Worm (Caenorhabditis elegans): Measurements from ENCODE around the gene str-256.
A peak's percentile ranks its signal among the peaks of the same experiment; 100 is the strongest.

Gene str-256

DNA sequence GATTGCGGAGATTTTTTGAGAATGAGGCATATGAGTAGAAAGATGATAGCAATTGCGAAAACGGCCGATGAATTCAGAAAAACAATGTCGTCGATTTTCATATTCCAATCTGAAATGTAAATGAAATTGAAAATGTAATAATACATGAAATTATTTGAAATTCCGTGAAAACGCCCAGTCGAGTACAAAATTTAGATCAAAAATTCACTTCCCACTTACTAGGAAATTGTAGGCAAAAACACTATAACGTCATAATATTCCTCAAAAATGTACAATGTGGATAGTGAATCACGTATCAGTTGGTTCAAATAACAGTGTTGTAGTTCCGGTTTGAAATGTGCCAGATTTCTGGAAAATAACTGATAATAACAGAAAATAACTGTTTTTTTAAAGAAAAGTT, at the start of gene str-256:
TSS of gene str-256 (minus strand) at position 101 of the 400 bp plus-strand sequence.
- TF ChIP-seq jun-1 (tag; optimal IDR thresholded peaks at IDR 0.05) (no peak), mdl-1 (tag; optimal IDR thresholded peaks at IDR 0.05) (no peak)

DNA sequence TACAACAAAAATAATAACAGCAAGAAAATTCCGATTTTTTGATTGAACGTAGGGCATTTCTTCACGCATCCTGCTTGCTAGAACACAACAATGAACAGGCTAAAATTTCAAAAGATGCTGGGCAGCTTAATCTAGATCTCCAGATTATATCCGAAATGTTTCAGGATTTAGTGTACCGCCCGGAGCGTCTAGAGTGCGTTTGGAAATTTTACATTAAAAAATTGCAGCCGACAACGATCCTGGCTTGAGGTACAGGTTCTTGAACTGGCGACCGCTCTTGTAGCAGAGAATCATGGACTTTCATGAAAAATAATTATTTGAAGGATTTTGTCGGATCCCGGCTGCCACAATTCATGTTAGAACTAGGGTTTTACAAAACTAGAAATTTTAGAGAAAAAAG, 46.9 kb upstream of the str-256 start, which contains the start of gene C14C6.6:
TSS of gene C14C6.6 (minus strand) at position 101 of the 400 bp plus-strand sequence.
- no peak for TF ChIP-seq hmg-11 (tag; optimal IDR thresholded peaks at IDR 0.05)
- TF ChIP-seq mml-1 (tag; optimal IDR thresholded peaks at IDR 0.05), result no peak
- no peak for TF ChIP-seq unc-62 (GFP tag; optimal IDR thresholded peaks at IDR 0.05)
- TF ChIP-seq daf-12 (tag; optimal IDR thresholded peaks at IDR 0.05), result no peak
- TF ChIP-seq nhr-76 (tag; optimal IDR thresholded peaks at IDR 0.05), result no peak
- no peak for TF ChIP-seq aly-2 (tag; optimal IDR thresholded peaks at IDR 0.05)
- TF ChIP-seq nhr-11 (tag; optimal IDR thresholded peaks at IDR 0.05), result no peak
- TF ChIP-seq ceh-82 (tag; optimal IDR thresholded peaks at IDR 0.05), result no peak
- TF ChIP-seq nhr-28 (tag; optimal IDR thresholded peaks at IDR 0.05), result no peak
- no peak for TF ChIP-seq ceh-9 (tag; optimal IDR thresholded peaks at IDR 0.05)
- no peak for TF ChIP-seq ceh-16 (tag; optimal IDR thresholded peaks at IDR 0.05)
- no peak for TF ChIP-seq R02D3.7 (tag; optimal IDR thresholded peaks at IDR 0.05)
- TF ChIP-seq eor-1 (tag; optimal IDR thresholded peaks at IDR 0.05), result no peak
- no peak for TF ChIP-seq pha-4 (tag; optimal IDR thresholded peaks at IDR 0.05)
- TF ChIP-seq elt-3 (tag; optimal IDR thresholded peaks at IDR 0.05), result no peak
- no peak for TF ChIP-seq unc-39 (tag; optimal IDR thresholded peaks at IDR 0.05)
- no peak for TF ChIP-seq ama-1 (optimal IDR thresholded peaks at IDR 0.05)
- TF ChIP-seq zag-1 (tag; optimal IDR thresholded peaks at IDR 0.05), result no peak
- no peak for TF ChIP-seq lsy-12 (tag; optimal IDR thresholded peaks at IDR 0.05)
- no peak for TF ChIP-seq mdl-1 (tag; optimal IDR thresholded peaks at IDR 0.05)

DNA sequence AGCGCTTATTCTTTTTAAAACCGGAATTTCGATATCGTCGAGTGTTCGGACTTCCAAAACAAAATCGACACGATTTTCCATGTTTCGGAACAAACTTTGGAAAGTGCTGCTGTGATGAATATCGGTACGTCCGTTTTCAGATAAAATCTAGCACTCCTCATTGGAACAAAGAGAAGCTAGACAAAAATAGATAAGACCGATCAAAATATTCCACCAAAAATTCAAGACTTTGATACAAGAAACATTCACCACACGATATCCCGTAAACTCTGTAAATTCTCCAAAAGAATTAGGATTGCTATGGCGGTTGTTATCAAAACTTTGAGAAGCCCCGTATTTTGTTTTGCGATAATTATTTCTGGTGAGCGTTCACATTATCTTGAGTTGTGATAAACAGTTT, 42.0 kb upstream of the str-256 start, which contains the start of gene C14C6.3:
TSS of gene C14C6.3 (plus strand) at position 301 of the 400 bp plus-strand sequence.
- TF ChIP-seq unc-62 (GFP tag; optimal IDR thresholded peaks at IDR 0.05) (no peak), nhr-23 (tag; optimal IDR thresholded peaks at IDR 0.05) (no peak), nhr-67 (tag; optimal IDR thresholded peaks at IDR 0.05) (no peak), pqm-1 (tag; optimal IDR thresholded peaks at IDR 0.05) (no peak), fkh-2 (tag; optimal IDR thresholded peaks at IDR 0.05) (no peak), nhr-25 (tag; optimal IDR thresholded peaks at IDR 0.05) (no peak), nhr-237 (tag; optimal IDR thresholded peaks at IDR 0.05) (no peak), nhr-77 (tag; optimal IDR thresholded peaks at IDR 0.05) (no peak), elt-1 (tag; optimal IDR thresholded peaks at IDR 0.05) (peak; percentile 64)

DNA sequence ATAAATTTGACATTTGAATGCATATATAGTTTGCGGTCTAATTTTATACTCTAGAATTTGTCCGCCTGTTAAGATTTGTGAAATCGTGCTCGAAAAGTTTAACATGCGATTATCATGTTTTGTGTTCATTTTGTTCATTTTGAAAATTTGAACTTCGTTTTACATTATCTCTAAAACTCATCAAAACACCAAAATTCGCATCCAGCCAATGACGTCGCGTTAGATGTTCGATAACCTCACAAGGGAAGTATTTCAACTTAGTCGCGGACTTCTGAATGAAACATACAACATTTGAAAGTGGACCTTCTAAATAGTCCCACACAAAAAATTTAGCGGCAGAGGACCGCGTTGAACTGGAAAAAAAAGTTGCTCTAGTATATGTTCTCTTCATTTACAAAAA, 40.3 kb upstream of the str-256 start:
- TF ChIP-seq tbx-2 (tag; optimal IDR thresholded peaks at IDR 0.05) (no peak), elt-1 (tag; optimal IDR thresholded peaks at IDR 0.05) (peak; percentile 68)

DNA sequence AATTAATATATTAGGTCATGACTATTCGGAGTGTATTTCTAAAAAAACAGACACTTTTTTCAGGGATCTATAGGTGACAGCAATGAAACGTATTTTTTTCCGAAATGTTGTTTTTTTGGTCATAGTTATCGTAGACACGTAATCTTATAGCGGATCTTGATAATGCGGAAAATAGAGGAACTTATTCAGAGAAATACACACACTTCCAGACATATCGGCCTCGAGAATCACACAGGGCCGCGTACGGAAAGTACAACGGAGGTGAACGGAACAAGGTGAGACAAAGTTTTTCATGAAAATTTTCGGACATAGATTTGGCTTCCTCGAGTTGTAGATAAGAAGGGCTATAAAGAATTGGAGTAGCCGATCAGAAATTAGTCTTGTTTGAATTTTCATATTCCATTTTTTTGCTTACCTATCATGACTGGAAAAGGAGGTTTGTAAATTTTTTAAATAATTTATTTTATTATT, 37.9 kb upstream of the str-256 start, which contains the start of gene nhr-155:
TSS of gene nhr-155 (plus strand) at position 421 of the 471 bp plus-strand sequence.
- TF ChIP-seq elt-1 (tag; optimal IDR thresholded peaks at IDR 0.05) (peak; percentile 95), nhr-25 (tag; optimal IDR thresholded peaks at IDR 0.05) (peak; percentile 32), nhr-76 (tag; optimal IDR thresholded peaks at IDR 0.05) (no peak), ZK546.5 (tag; optimal IDR thresholded peaks at IDR 0.05) (no peak), ztf-4 (tag; optimal IDR thresholded peaks at IDR 0.05) (no peak), daf-12 (tag; optimal IDR thresholded peaks at IDR 0.05) (no peak), fos-1 (tag; optimal IDR thresholded peaks at IDR 0.05) (no peak), fkh-2 (tag; optimal IDR thresholded peaks at IDR 0.05) (no peak), nhr-23 (tag; optimal IDR thresholded peaks at IDR 0.05) (peak; percentile 87), nhr-237 (tag; optimal IDR thresholded peaks at IDR 0.05) (no peak), nhr-43 (tag; optimal IDR thresholded peaks at IDR 0.05; ENCODE audit: poor library complexity, severe bottlenecking) (peak; percentile 67), pqm-1 (tag; optimal IDR thresholded peaks at IDR 0.05) (no peak)

DNA sequence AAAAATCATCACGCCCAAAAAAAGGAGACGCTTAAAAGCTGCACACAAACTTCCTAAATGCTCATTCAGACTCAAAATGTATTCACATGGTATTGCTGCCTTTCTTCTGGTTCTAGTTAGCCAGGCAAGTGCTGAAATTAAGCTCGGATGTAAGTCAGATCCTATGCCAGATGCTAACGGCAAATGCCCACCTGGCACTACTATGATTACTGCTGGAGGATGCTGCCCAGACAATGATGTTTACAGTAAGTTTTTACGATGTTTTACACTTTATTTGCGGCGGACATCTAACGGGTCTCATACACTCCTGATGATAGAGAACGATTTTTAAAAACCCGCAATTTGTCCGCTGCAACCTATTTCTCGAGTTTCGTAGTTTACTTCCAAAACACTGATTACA, 35.4 kb upstream of the str-256 start, which contains the start of gene C14C6.5:
TSS of gene C14C6.5 (plus strand) at position 58 of the 400 bp plus-strand sequence.
- no peak for TF ChIP-seq ama-1 (optimal IDR thresholded peaks at IDR 0.05)
- TF ChIP-seq ceh-28 (tag; optimal IDR thresholded peaks at IDR 0.05), result no peak
- TF ChIP-seq mml-1 (tag; optimal IDR thresholded peaks at IDR 0.05), result no peak

All from whole organism, L3 larva.